Fruit fly (Drosophila melanogaster) whole organism, adult: ENCODE results near the gene mgl.
A peak's percentile ranks its signal among the peaks of the same experiment; 100 is the strongest.

Source experiments
- CG14711 ChIP-seq: fragments of 200-800 bp; sonication (Bioruptor generic); optimal IDR thresholded peaks from 2 replicates; lab custom pipeline; 2018; ENCODE audit warnings: missing biosample characterization, mild to moderate bottlenecking, missing genetic modification characterization, moderate library complexity
- Mnt ChIP-seq: fragments of 200-800 bp; sonication (Bioruptor generic); optimal IDR thresholded peaks from 2 replicates; lab custom pipeline; 2016; ENCODE audit warnings: missing biosample characterization, mild to moderate bottlenecking, missing genetic modification characterization
- ovo ChIP-seq: fragments of 200-800 bp; sonication (Bioruptor generic); optimal IDR thresholded peaks from 2 replicates; lab custom pipeline; 2016; ENCODE audit warnings: missing biosample characterization, missing genetic modification characterization
- pad ChIP-seq: fragments of 200-800 bp; sonication (Bioruptor generic); optimal IDR thresholded peaks from 3 replicates; lab custom pipeline; 2017; ENCODE audit warnings: missing biosample characterization, missing genetic modification characterization, mild to moderate bottlenecking, moderate library complexity, missing genetic modification reagents

DNA sequence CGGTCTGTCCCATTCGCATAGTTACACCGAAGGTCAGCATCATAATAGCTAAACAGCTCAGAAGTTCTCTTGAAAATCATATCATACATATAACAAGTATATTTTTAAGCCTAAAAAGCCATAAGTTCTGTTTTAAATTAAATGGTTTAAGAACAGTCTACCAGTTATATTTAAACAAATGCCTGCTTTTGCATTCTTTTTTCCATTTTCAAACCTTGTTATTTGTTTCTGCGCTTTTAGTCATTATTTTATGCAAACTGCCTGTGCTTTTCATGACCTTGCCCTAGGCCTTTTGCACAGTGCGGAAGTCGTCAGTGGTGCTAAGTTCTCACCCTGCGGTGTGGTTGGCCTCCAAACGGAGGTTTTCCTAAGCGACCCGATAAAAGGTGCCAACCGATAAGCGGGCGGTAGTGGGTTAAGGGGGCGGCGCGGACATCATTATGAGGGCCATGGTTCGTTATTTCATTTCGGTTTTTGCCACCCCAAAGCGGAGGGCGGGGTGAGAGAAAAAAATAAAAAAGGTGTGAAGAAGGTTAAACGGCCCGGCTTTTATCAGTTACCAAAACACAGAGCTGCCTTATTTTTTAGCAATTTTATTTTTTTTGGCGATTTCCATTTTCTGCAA lies 155.3 kb downstream of the mgl start:
- TF ChIP-seq CG14711 (tag; lab: Kevin White, UChicago) (peak; percentile 73), ovo (GFP tag; lab: Kevin White, UChicago) (peak; percentile 55), Mnt (GFP tag; lab: Kevin White, UChicago) (peak; percentile 53), pad (GFP tag; lab: Kevin White, UChicago) (peak; percentile 70)
